Worm (Caenorhabditis elegans): ENCODE data around the gene Y37A1A.3.

The Y37A1A.3 gene

ce11 chrIV:13902774-13903173 lies at the start of gene Y37A1A.3:
Gene Y37A1A.3 (minus strand): TSS chrIV:13902874.
- TF ChIP-seq bed-3 (GFP tag; optimal IDR thresholded peaks at IDR 0.05) = no peak
- TF ChIP-seq flh-1 (GFP tag; optimal IDR thresholded peaks at IDR 0.05) = no peak
- no peak for TF ChIP-seq lsy-2 (tag; optimal IDR thresholded peaks at IDR 0.05)
- TF ChIP-seq pha-4 (tag; optimal IDR thresholded peaks at IDR 0.05) = no peak
- TF ChIP-seq tbx-8 (GFP tag; optimal IDR thresholded peaks at IDR 0.05) = no peak
- TF ChIP-seq mls-2 (tag; optimal IDR thresholded peaks at IDR 0.05) = no peak
- TF ChIP-seq mep-1 (tag; optimal IDR thresholded peaks at IDR 0.05) = no peak
- TF ChIP-seq elt-1 (tag; optimal IDR thresholded peaks at IDR 0.05; ENCODE audit: borderline replicate concordance, insufficient read depth) = no peak
- TF ChIP-seq nhr-76 (tag; optimal IDR thresholded peaks at IDR 0.05) = no peak
- TF ChIP-seq ceh-39 (tag; optimal IDR thresholded peaks at IDR 0.05) = no peak
- TF ChIP-seq ham-2 (GFP tag; optimal IDR thresholded peaks at IDR 0.05) = no peak
- no peak for TF ChIP-seq zip-8 (tag; optimal IDR thresholded peaks at IDR 0.05)
- no peak for TF ChIP-seq mab-5 (tag; optimal IDR thresholded peaks at IDR 0.05)
- TF ChIP-seq cnd-1 (tag; optimal IDR thresholded peaks at IDR 0.05) = no peak
- no peak for TF ChIP-seq unc-39 (tag; optimal IDR thresholded peaks at IDR 0.05)
- no peak for TF ChIP-seq nhr-2 (tag; optimal IDR thresholded peaks at IDR 0.05)

DNA sequence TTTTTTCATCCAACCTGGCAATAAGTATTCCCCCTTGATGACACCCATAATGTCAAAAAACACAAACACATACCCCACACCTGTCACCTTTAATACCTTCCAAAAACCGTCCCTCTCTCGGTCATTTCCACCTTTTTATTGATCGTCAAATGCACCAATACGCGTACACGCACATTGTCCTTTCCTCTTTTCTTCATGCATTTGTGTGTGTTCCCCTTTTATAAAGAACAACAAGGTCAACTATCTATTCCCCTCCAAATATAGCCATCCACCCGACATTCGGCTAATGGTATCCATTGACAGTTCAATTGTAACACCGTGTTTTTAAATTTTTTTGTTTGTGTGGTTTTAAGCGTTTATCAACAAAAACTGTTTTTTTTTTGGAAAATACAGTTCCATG lies 42.5 kb upstream of the Y37A1A.3 start:
- TF ChIP-seq pha-4 (tag; optimal IDR thresholded peaks at IDR 0.05) (no peak), nhr-2 (tag; optimal IDR thresholded peaks at IDR 0.05) (peak; percentile 98), ztf-11 (tag; optimal IDR thresholded peaks at IDR 0.05) (no peak), sptf-1 (tag; optimal IDR thresholded peaks at IDR 0.05) (no peak), mep-1 (tag; optimal IDR thresholded peaks at IDR 0.05) (no peak), nhr-12 (tag; optimal IDR thresholded peaks at IDR 0.05) (no peak)

ce11 chrIV:13941640-13942039 lies 39.0 kb upstream of the Y37A1A.3 start:
- TF ChIP-seq snpc-4 (tag; optimal IDR thresholded peaks at IDR 0.05) (no peak), drap-1 (GFP tag; optimal IDR thresholded peaks at IDR 0.05) (no peak), elt-3 (tag; optimal IDR thresholded peaks at IDR 0.05) (no peak), elt-1 (tag; optimal IDR thresholded peaks at IDR 0.05; ENCODE audit: borderline replicate concordance, insufficient read depth) (no peak), ceh-39 (tag; optimal IDR thresholded peaks at IDR 0.05) (no peak), pha-4 (tag; optimal IDR thresholded peaks at IDR 0.05) (no peak), mls-2 (tag; optimal IDR thresholded peaks at IDR 0.05) (no peak), unc-62 (GFP tag; optimal IDR thresholded peaks at IDR 0.05) (no peak), nhr-76 (tag; optimal IDR thresholded peaks at IDR 0.05) (no peak)

ce11 chrIV:13940847-13941246 lies 38.2 kb upstream of the Y37A1A.3 start:
- TF ChIP-seq sem-2 (GFP tag; optimal IDR thresholded peaks at IDR 0.05) = no peak
- no peak for TF ChIP-seq flh-1 (GFP tag; optimal IDR thresholded peaks at IDR 0.05)
- TF ChIP-seq tbx-8 (GFP tag; optimal IDR thresholded peaks at IDR 0.05) = no peak

DNA sequence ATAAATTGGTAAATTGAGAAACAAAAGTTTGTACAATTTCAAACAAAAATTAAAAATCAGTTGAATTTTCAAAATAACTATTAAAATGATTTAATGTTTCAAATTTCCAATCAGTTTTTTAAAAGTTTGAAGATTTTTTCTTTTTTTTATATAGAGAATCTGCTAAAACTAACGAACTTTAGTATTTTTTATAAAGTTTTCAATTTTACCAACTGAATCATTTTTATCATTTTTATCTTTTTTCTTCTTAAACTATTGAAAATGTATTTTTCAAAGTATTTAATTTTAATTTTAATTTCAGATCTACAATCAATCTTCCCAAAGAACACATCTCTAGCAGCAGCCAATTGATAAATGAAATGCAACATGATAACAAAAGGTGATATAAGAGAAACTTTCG lies 31.4 kb upstream of the Y37A1A.3 start, which contains the start of gene Y37A1A.4:
Gene Y37A1A.4, plus strand, starts transcription at position 301 of the 400 bp plus-strand sequence.
- TF ChIP-seq mls-2 (tag; optimal IDR thresholded peaks at IDR 0.05) = no peak
- no peak for TF ChIP-seq ztf-11 (tag; optimal IDR thresholded peaks at IDR 0.05)
- TF ChIP-seq sem-2 (GFP tag; optimal IDR thresholded peaks at IDR 0.05) = no peak
- TF ChIP-seq hlh-1 (tag; optimal IDR thresholded peaks at IDR 0.05) = no peak
- no peak for TF ChIP-seq elt-3 (tag; optimal IDR thresholded peaks at IDR 0.05)
- no peak for TF ChIP-seq nhr-12 (tag; optimal IDR thresholded peaks at IDR 0.05)
- TF ChIP-seq lsy-2 (tag; optimal IDR thresholded peaks at IDR 0.05) = no peak
- TF ChIP-seq tbx-8 (GFP tag; optimal IDR thresholded peaks at IDR 0.05) = no peak
- TF ChIP-seq ces-1 (GFP tag; optimal IDR thresholded peaks at IDR 0.05) = no peak
- TF ChIP-seq nhr-28 (tag; optimal IDR thresholded peaks at IDR 0.05) = no peak
- TF ChIP-seq mab-5 (tag; optimal IDR thresholded peaks at IDR 0.05) = no peak
- TF ChIP-seq blmp-1 (tag; optimal IDR thresholded peaks at IDR 0.05) = no peak
- TF ChIP-seq lin-13 (tag; optimal IDR thresholded peaks at IDR 0.05) = no peak
- TF ChIP-seq sptf-1 (tag; optimal IDR thresholded peaks at IDR 0.05) = no peak
- no peak for TF ChIP-seq nhr-76 (tag; optimal IDR thresholded peaks at IDR 0.05)
- TF ChIP-seq cnd-1 (tag; optimal IDR thresholded peaks at IDR 0.05) = no peak

- TF ChIP-seq unc-62 (GFP tag; optimal IDR thresholded peaks at IDR 0.05) (no peak), nhr-2 (tag; optimal IDR thresholded peaks at IDR 0.05) (no peak), lsy-2 (tag; optimal IDR thresholded peaks at IDR 0.05) (no peak), flh-1 (GFP tag; optimal IDR thresholded peaks at IDR 0.05) (no peak), hlh-1 (tag; optimal IDR thresholded peaks at IDR 0.05) (no peak), cnd-1 (tag; optimal IDR thresholded peaks at IDR 0.05) (no peak), lin-32 (GFP tag; optimal IDR thresholded peaks at IDR 0.05) (no peak), bed-3 (GFP tag; optimal IDR thresholded peaks at IDR 0.05) (no peak), nhr-28 (tag; optimal IDR thresholded peaks at IDR 0.05) (no peak), snpc-4 (tag; optimal IDR thresholded peaks at IDR 0.05) (no peak)
These were observed 25.0 kb upstream of the Y37A1A.3 start for ce11 chrIV:13927641-13928040.
